Worm (Caenorhabditis elegans): ENCODE measurements around the gene ctsa-3.1.

DNA sequence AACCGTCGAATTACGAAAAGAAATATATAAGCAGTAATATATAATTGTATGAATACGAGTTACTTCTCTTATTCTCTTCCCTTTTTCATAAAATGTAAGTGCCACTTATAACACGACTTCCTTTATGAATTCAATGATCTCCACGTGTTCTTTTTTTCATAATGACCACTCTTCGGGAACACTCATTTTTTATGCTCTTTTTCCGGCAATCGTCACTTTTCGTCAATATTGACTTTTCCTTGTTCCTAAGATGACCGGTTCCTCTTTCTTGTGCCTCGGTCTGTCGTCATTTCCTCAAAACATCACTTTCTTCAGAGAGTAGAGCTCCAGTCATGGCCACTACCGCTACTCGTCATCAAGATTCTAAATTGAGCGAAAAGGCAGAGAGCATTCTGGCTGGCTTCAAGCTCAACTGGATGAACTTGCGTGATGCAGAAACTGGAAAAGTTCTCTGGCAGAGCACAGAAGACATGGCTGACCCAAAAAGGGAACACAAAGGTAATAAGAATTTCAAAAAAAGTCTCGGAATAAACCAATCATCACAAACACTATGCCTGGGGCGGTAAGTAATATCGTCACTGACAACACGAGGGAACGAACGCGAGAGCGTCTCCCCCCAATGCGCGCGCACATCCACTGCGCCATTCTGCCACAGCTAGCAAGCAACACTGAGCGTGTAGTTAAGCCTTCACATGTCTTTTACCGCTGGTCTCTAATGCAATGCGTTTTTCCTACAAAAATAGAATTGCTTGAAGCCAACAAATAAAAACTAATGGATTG, 49.0 kb upstream of the ctsa-3.1 start, which contains the start of gene pdl-1:
- TF ChIP-seq lsy-27 (tag; optimal IDR thresholded peaks at IDR 0.05; ENCODE audit: borderline replicate concordance, insufficient read depth) (peak; percentile 52), attf-3 (GFP tag; conservative IDR thresholded peaks at IDR 0.05) (peak; percentile 71), madf-8 (GFP tag; conservative IDR thresholded peaks at IDR 0.05) (peak; percentile 48), ama-1 (optimal IDR thresholded peaks at IDR 0.05) (no peak), ama-1 (GFP tag; optimal IDR thresholded peaks at IDR 0.05) (peak; percentile 87 to 93), unc-62 (GFP tag; optimal IDR thresholded peaks at IDR 0.05) (no peak), snpc-3.4 (tag; optimal IDR thresholded peaks at IDR 0.05) (peak; percentile 87), ztf-3 (GFP tag; optimal IDR thresholded peaks at IDR 0.05) (peak; percentile 51), snpc-4 (GFP tag; optimal IDR thresholded peaks at IDR 0.05) (peak; percentile 53), snpc-4 (tag; optimal IDR thresholded peaks at IDR 0.05) (peak; percentile 67 to 83 (median 80))
